Worm (Caenorhabditis elegans): ENCODE results near the gene F47D12.3.

- TF ChIP-seq madf-2 (tag; optimal IDR thresholded peaks at IDR 0.05) (no peak), nhr-232 (tag; optimal IDR thresholded peaks at IDR 0.05) (no peak)
Measured at ce11 chrIII:6300297-6300696, 2.0 kb downstream of the F47D12.3 start.

Data from whole organism, late embryonic.